Fruit fly (Drosophila melanogaster): ENCODE results near the gene CG42828.

dm6 chr3R:23392235-23392634, 18.7 kb downstream of the CG42828 start:
- no peak for TF ChIP-seq CG8478 (optimal IDR thresholded peaks at IDR 0.05)
- no peak for TF ChIP-seq CTCF (optimal IDR thresholded peaks at IDR 0.05)

Measured in S2 (cell line).